Worm (Caenorhabditis elegans) whole organism, L2 larva: ENCODE measurements around the gene igcm-4.

ENCODE experiments used
- R02D3.7 ChIP-seq: fragments of 150-350 bp; optimal IDR thresholded peaks from 2 replicates; lab custom pipeline; 2014; ENCODE audit warnings: missing biosample characterization, missing genetic modification characterization
- Y55F3AM.14 ChIP-seq: fragments of 200-800 bp; sonication (Bioruptor generic); optimal IDR thresholded peaks from 2 replicates; lab custom pipeline; 2018; ENCODE audit warnings: mild to moderate bottlenecking, missing genetic modification characterization, missing compliant biosample characterization
- ZK546.5 ChIP-seq: sonication (generic microtip); optimal IDR thresholded peaks from 2 replicates; lab custom pipeline; 2017; ENCODE audit warnings: missing biosample characterization, missing genetic modification characterization
- aly-2 ChIP-seq: fragments of 150-350 bp; optimal IDR thresholded peaks from 2 replicates; lab custom pipeline; 2014; ENCODE audit warnings: missing biosample characterization, missing genetic modification characterization
- ama-1 ChIP-seq: fragments of 150-350 bp; optimal IDR thresholded peaks from 2 replicates; lab custom pipeline; 2018; ENCODE audit warnings: inconsistent platforms
- blmp-1 ChIP-seq: sonication (generic microtip); optimal IDR thresholded peaks from 2 replicates; lab custom pipeline; 2017; ENCODE audit warnings: missing genetic modification characterization, mild to moderate bottlenecking, missing compliant biosample characterization, antibody characterized with exemption, moderate library complexity; ENCODE audit not compliant: insufficient read depth
- ceh-16 ChIP-seq: fragments of 150-350 bp; optimal IDR thresholded peaks from 2 replicates; lab custom pipeline; 2014; ENCODE audit warnings: missing biosample characterization, missing genetic modification characterization
- dmd-4 ChIP-seq: sonication (generic microtip); optimal IDR thresholded peaks from 2 replicates; lab custom pipeline; 2017; ENCODE audit warnings: missing biosample characterization, missing genetic modification characterization
- elt-3 ChIP-seq: sonication (generic microtip); optimal IDR thresholded peaks from 2 replicates; lab custom pipeline; 2017; ENCODE audit warnings: missing biosample characterization, missing genetic modification characterization
- fos-1 ChIP-seq: fragments of 150-350 bp; optimal IDR thresholded peaks from 2 replicates; lab custom pipeline; 2014; ENCODE audit warnings: missing biosample characterization, missing genetic modification characterization
- gmeb-1 ChIP-seq: fragments of 150-350 bp; optimal IDR thresholded peaks from 2 replicates; lab custom pipeline; 2014; ENCODE audit warnings: missing biosample characterization, missing genetic modification characterization
- lin-39 ChIP-seq: fragments of 150-350 bp; optimal IDR thresholded peaks from 2 replicates; lab custom pipeline; 2014; ENCODE audit warnings: missing biosample characterization, missing genetic modification reagents, missing genetic modification characterization
- lsy-2 ChIP-seq, 2 experiments: fragments of 150-350 bp in 1 of 2; sonication (generic microtip) in 1 of 2; optimal IDR thresholded peaks; 2 replicates each; lab custom pipeline; 2014 to 2017; ENCODE audit warnings: missing biosample characterization in 2 of 2, missing genetic modification characterization in 2 of 2
- mab-5 ChIP-seq: fragments of 150-350 bp; optimal IDR thresholded peaks from 2 replicates; lab custom pipeline; 2014; ENCODE audit warnings: missing biosample characterization, missing genetic modification characterization
- nhr-11 ChIP-seq: fragments of 150-350 bp; optimal IDR thresholded peaks from 2 replicates; lab custom pipeline; 2014; ENCODE audit warnings: missing biosample characterization, missing genetic modification characterization
- nhr-12 ChIP-seq: fragments of 150-350 bp; optimal IDR thresholded peaks from 2 replicates; lab custom pipeline; 2014; ENCODE audit warnings: missing biosample characterization, missing genetic modification characterization
- nhr-129 ChIP-seq: fragments of 150-350 bp; optimal IDR thresholded peaks from 2 replicates; lab custom pipeline; 2014; ENCODE audit warnings: missing biosample characterization, missing genetic modification characterization
- nhr-237 ChIP-seq: fragments of 150-350 bp; optimal IDR thresholded peaks from 2 replicates; lab custom pipeline; 2014; ENCODE audit warnings: missing biosample characterization, missing genetic modification characterization
- nhr-25 ChIP-seq: fragments of 150-350 bp; sonication (generic microtip); optimal IDR thresholded peaks from 3 replicates; lab custom pipeline; 2014; ENCODE audit warnings: missing biosample characterization, missing genetic modification characterization
- peb-1 ChIP-seq: fragments of 150-350 bp; optimal IDR thresholded peaks from 2 replicates; lab custom pipeline; 2014; ENCODE audit warnings: missing biosample characterization, missing genetic modification characterization
- skn-1 ChIP-seq: sonication (generic microtip); optimal IDR thresholded peaks from 2 replicates; lab custom pipeline; 2017; ENCODE audit warnings: missing biosample characterization, missing genetic modification characterization
- sma-3 ChIP-seq: sonication (generic microtip); optimal IDR thresholded peaks from 2 replicates; lab custom pipeline; 2016; ENCODE audit warnings: missing genetic modification reagents, missing genetic modification characterization, missing compliant biosample characterization
- sma-9 ChIP-seq, 2 experiments: fragments of 150-350 bp in 1 of 2; sonication (generic microtip) in 1 of 2; optimal IDR thresholded peaks; 2 replicates each; lab custom pipeline; 2014 to 2016; ENCODE audit warnings: missing genetic modification characterization in 2 of 2, mild to moderate bottlenecking in 1 of 2, missing biosample characterization in 1 of 2, missing compliant biosample characterization in 1 of 2, missing genetic modification reagents in 1 of 2, moderate library complexity in 1 of 2
- snpc-4 ChIP-seq: fragments of 150-350 bp; optimal IDR thresholded peaks from 2 replicates; lab custom pipeline; 2014; ENCODE audit warnings: missing biosample characterization, missing genetic modification characterization
- unc-55 ChIP-seq: fragments of 150-350 bp; sonication (generic microtip); optimal IDR thresholded peaks from 3 replicates; lab custom pipeline; 2014; ENCODE audit warnings: missing biosample characterization, missing genetic modification reagents, missing genetic modification characterization
- unc-62 ChIP-seq: fragments of 150-350 bp; optimal IDR thresholded peaks from 2 replicates; lab custom pipeline; 2014; ENCODE audit warnings: missing biosample characterization, missing genetic modification reagents, missing genetic modification characterization
- ztf-11 ChIP-seq: sonication (generic microtip); optimal IDR thresholded peaks from 2 replicates; lab custom pipeline; 2017; ENCODE audit warnings: missing biosample characterization, missing genetic modification characterization
- ztf-4 ChIP-seq: fragments of 150-350 bp; optimal IDR thresholded peaks from 2 replicates; lab custom pipeline; 2014; ENCODE audit warnings: missing biosample characterization, missing genetic modification characterization

The igcm-4 gene

DNA sequence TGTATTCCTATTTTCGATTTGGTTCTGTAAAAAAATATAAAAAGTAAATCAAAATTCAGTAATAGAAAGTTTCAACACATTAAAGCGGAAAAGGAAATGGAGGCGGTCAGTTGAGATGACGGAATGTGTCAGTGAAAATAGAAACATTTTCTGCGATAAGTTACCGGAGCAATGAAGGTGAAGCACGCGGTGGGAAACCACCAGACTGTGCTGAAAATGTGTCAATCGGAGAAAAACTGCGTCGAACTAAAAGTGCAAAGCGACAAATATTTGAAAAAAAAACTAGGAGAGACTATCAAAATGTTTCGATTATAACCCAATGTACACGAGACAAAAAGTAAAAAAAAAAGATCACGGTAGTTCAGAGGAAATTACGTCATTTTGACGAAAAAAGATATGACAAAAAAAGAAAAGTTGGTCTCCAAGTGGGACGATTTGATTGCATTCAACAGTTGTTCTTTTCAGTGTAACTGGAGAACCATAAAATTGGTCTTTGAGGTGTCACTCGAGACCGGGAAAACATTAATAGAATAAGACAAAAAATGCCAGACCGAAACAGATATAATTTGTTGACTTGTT, 24.3 kb upstream of the igcm-4 start, which contains the start of gene acl-4:
Gene acl-4, minus strand, starts transcription at position 27 of the 579 bp plus-strand sequence.
- TF ChIP-seq aly-2 (tag; lab: Kevin White, UChicago): no peak
- peak; percentile 14 for TF ChIP-seq fos-1 (tag; lab: Kevin White, UChicago)
- TF ChIP-seq nhr-129: peak; percentile 14

DNA sequence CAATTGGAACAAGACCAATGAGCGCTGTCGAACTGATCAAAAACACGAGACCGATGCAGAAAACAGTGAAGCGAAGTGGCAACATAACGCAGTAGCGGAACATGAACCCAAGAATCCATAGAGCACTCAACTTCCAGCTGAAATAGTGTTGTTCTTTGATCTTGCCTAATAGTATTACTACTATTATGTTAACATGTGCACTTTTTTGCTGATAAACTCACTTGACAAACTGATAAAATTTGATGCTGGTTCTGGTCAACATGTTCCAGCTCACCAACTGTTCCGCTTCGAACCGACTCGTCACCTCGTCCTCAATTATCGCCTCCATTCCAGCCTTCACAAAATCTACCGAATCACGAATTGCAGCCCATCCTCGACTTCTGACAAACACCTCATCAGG, 22.1 kb upstream of the igcm-4 start:
- TF ChIP-seq fos-1 (tag; lab: Kevin White, UChicago): peak; percentile 20
- no peak for TF ChIP-seq blmp-1
- no peak for TF ChIP-seq gmeb-1 (tag; lab: Kevin White, UChicago)
- peak; percentile 35 for TF ChIP-seq sma-9 (GFP tag; optimal IDR thresholded peaks at IDR 0.05; lab: Kevin White, UChicago)
- no peak for TF ChIP-seq sma-9 (tag; optimal IDR thresholded peaks at IDR 0.05; lab: Kevin White, UChicago)
- no peak for TF ChIP-seq nhr-237
- TF ChIP-seq lsy-2 (tag; optimal IDR thresholded peaks at IDR 0.05; lab: Kevin White, UChicago): no peak
- TF ChIP-seq nhr-11: no peak
- TF ChIP-seq ztf-4: no peak
- no peak for TF ChIP-seq nhr-25 (tag; lab: Kevin White, UChicago)
- TF ChIP-seq skn-1: no peak
- no peak for TF ChIP-seq dmd-4
- no peak for TF ChIP-seq unc-55 (GFP tag; lab: Kevin White, UChicago)
- TF ChIP-seq ama-1 (lab: Kevin White, UChicago): no peak
- TF ChIP-seq mab-5 (tag; lab: Kevin White, UChicago): no peak
- no peak for TF ChIP-seq R02D3.7 (tag; lab: Kevin White, UChicago)

DNA sequence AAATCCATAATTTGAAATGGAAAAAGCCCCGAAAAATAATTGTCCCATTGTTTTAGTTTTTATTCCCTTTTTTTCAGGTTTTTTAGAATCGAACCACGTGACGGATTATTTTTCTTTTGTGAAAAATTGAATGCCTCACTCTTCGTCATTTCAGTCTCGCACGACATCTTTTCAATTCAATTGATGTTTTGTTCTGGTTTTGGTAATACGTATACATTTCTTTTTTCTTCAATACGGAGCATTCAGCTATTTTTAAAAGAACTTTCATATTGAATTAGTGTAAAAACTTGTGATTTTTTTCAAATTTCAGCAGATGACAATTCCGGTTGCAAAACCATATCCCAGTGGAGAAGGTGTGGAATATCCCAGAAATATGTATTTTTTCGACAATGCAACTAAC, 18.6 kb upstream of the igcm-4 start, which contains the start of gene F49H12.7:
Gene F49H12.7, plus strand, starts transcription at position 301 of the 400 bp plus-strand sequence.
- TF ChIP-seq nhr-11: no peak

DNA sequence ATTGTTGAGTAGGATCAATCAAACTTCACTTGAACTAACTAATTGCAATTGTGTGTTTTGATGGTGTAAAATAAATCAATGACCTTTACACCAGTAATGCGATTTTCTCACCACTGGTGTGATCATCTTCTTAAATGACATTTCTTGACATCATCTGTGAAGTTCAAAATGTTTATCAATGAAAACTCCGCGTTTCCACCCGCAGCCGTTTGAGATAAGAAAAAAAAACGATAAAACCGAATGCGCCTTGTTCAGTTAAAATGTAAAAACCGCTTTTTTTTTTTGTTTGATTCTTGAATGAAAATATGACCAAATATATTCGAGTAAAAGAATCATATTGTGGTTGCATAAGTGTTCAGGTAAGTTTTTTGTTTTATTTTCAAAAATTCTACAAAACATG, 5.4 kb upstream of the igcm-4 start, which contains the start of gene Y102A11A.1:
Gene Y102A11A.1, plus strand, starts transcription at position 223 of the 400 bp plus-strand sequence.
- TF ChIP-seq peb-1 (no peak), ztf-11 (tag; lab: Kevin White, UChicago) (no peak), ama-1 (lab: Kevin White, UChicago) (no peak), lin-39 (tag; lab: Kevin White, UChicago) (no peak), fos-1 (tag; lab: Kevin White, UChicago) (peak; percentile 23)

DNA sequence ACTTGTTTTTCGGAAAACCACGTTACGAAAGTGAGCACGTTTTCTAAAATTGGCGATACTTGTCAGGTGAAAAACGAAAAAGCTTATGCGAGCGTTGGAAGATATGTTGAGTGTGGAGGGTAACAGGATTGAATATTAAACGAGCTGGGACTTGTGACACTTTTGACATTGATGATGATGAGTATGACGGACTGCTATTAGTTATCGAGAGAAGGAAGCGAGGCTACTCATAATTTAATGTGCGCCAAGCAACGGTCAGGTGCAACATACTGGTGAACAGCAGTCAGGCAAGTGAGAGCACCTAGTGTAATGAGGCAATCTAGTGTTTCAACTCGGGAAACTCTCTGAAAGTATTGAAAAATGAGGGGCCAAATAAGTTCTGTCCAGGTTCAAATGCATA, 4.1 kb upstream of the igcm-4 start:
- no peak for TF ChIP-seq ZK546.5 (tag; lab: Kevin White, UChicago)
- no peak for TF ChIP-seq lsy-2 (tag; optimal IDR thresholded peaks at IDR 0.05; lab: Kevin White, UChicago)

DNA sequence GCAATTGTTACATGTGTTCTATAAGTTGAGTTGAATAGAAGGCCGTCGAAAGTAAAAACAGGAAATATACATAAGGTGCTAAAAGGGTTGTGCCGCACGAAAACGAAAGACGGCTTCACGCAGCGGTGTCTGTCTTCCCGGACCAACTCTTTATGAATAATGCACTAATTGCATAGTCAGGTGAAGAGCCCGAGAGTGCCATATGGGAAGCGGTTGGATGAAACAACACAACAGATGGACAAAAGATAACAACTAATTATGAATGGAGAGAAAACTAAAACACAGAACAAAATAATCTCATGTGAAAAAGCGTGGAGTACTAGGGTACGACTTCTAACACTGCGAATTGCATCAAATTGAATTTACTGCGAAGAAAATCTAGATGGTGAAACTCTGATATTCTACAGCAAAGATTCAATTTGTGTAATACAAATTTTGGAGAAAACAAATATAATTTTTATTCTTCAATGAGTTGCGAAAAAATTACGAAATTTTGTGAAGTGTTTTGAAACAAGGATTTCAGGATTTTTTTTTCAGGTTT, 2.8 kb upstream of the igcm-4 start:
- TF ChIP-seq ama-1 (lab: Kevin White, UChicago): no peak
- TF ChIP-seq unc-62: no peak
- no peak for TF ChIP-seq peb-1
- TF ChIP-seq elt-3 (tag; lab: Kevin White, UChicago): no peak
- no peak for TF ChIP-seq nhr-25 (tag; lab: Kevin White, UChicago)
- no peak for TF ChIP-seq unc-55 (GFP tag; lab: Kevin White, UChicago)
- no peak for TF ChIP-seq snpc-4 (tag; lab: Kevin White, UChicago)
- no peak for TF ChIP-seq aly-2 (tag; lab: Kevin White, UChicago)
- TF ChIP-seq ceh-16 (tag; lab: Kevin White, UChicago): no peak
- no peak for TF ChIP-seq nhr-129
- TF ChIP-seq Y55F3AM.14 (GFP tag; lab: Kevin White, UChicago): no peak
- no peak for TF ChIP-seq ZK546.5 (tag; lab: Kevin White, UChicago)
- TF ChIP-seq sma-3 (GFP tag; lab: Kevin White, UChicago): no peak
- no peak for TF ChIP-seq sma-9 (GFP tag; optimal IDR thresholded peaks at IDR 0.05; lab: Kevin White, UChicago)
- no peak for TF ChIP-seq sma-9 (tag; optimal IDR thresholded peaks at IDR 0.05; lab: Kevin White, UChicago)
- no peak for TF ChIP-seq mab-5 (tag; lab: Kevin White, UChicago)
- no peak for TF ChIP-seq nhr-12 (tag; lab: Kevin White, UChicago)
- TF ChIP-seq lin-39 (tag; lab: Kevin White, UChicago): no peak
- TF ChIP-seq dmd-4: no peak
- TF ChIP-seq, all 48 proteins: peak for 0
